Worm (Caenorhabditis elegans) whole organism, L4/young adult: ENCODE results near the gene C13C4.8.

Experiments used
- W03F9.2 ChIP-seq: fragments of 150-350 bp; optimal IDR thresholded peaks from 2 replicates; lab custom pipeline; 2014; ENCODE audit warnings: missing biosample characterization, missing genetic modification characterization
- dao-5 ChIP-seq: sonication (generic microtip); optimal IDR thresholded peaks from 2 replicates; lab custom pipeline; 2016; ENCODE audit warnings: missing genotype, missing genetic modification characterization, moderate library complexity, missing compliant biosample characterization
- him-1 ChIP-seq: sonication (generic microtip); optimal IDR thresholded peaks from 2 replicates; lab custom pipeline; 2016; ENCODE audit warnings: missing genotype, missing genetic modification reagents, missing genetic modification characterization, missing compliant biosample characterization

ce11 chrV:12085867-12086634, 31.8 kb upstream of the C13C4.8 start:
- TF ChIP-seq dao-5 (no peak), him-1 (no peak), W03F9.2 (tag; lab: Kevin White, UChicago) (no peak)
